Worm (Caenorhabditis elegans) whole organism, L3 larva: ENCODE data around the gene lgc-15.

Experiments used
- R02D3.7 ChIP-seq: fragments of 150-350 bp; optimal IDR thresholded peaks from 2 replicates; lab custom pipeline; 2014; ENCODE audit warnings: missing biosample characterization, missing genetic modification characterization
- ZK546.5 ChIP-seq: sonication (generic microtip); optimal IDR thresholded peaks from 2 replicates; lab custom pipeline; 2017; ENCODE audit warnings: missing biosample characterization, missing genetic modification characterization
- aly-2 ChIP-seq: fragments of 150-350 bp; optimal IDR thresholded peaks from 2 replicates; lab custom pipeline; 2014; ENCODE audit warnings: missing biosample characterization, missing genetic modification characterization
- ama-1 ChIP-seq: fragments of 150-350 bp; optimal IDR thresholded peaks from 2 replicates; lab custom pipeline; 2018
- ceh-28 ChIP-seq: fragments of 150-350 bp; optimal IDR thresholded peaks from 2 replicates; lab custom pipeline; 2014; ENCODE audit warnings: missing biosample characterization, missing genetic modification reagents, missing genetic modification characterization
- daf-12 ChIP-seq: fragments of 150-350 bp; optimal IDR thresholded peaks from 2 replicates; lab custom pipeline; 2014; ENCODE audit warnings: missing biosample characterization, missing genetic modification reagents, missing genetic modification characterization
- egl-27 ChIP-seq: sonication (generic microtip); optimal IDR thresholded peaks from 4 replicates; lab custom pipeline; 2017; ENCODE audit warnings: missing biosample characterization, missing genetic modification reagents, missing genetic modification characterization
- elt-1 ChIP-seq: fragments of 150-350 bp; optimal IDR thresholded peaks from 2 replicates; lab custom pipeline; 2014; ENCODE audit warnings: missing biosample characterization, missing genetic modification characterization
- elt-2 ChIP-seq: sonication (generic microtip); optimal IDR thresholded peaks from 2 replicates; lab custom pipeline; 2016; ENCODE audit warnings: missing genetic modification reagents, mild to moderate bottlenecking, missing genetic modification characterization, missing compliant biosample characterization
- elt-3 ChIP-seq, 3 experiments: fragments of 150-350 bp in 1 of 3; sonication (generic microtip) in 2 of 3; optimal IDR thresholded peaks; 2 replicates in 2 of 3; 4 replicates in 1 of 3; lab custom pipeline; 2014 to 2017; ENCODE audit warnings: missing biosample characterization in 3 of 3, missing genetic modification characterization in 3 of 3
- eor-1 ChIP-seq, 2 experiments: fragments of 150-350 bp; optimal IDR thresholded peaks; 2 replicates each; lab custom pipeline; 2014 to 2018; ENCODE audit warnings: missing biosample characterization in 2 of 2, missing genetic modification characterization in 2 of 2
- fkh-10 ChIP-seq: sonication (generic microtip); optimal IDR thresholded peaks from 2 replicates; lab custom pipeline; 2017; ENCODE audit warnings: missing biosample characterization, missing genetic modification reagents, missing genetic modification characterization
- fkh-2 ChIP-seq: fragments of 150-350 bp; optimal IDR thresholded peaks from 2 replicates; lab custom pipeline; 2014; ENCODE audit warnings: missing biosample characterization, missing genetic modification reagents, missing genetic modification characterization
- fos-1 ChIP-seq: fragments of 150-350 bp; optimal IDR thresholded peaks from 2 replicates; lab custom pipeline; 2014; ENCODE audit warnings: missing biosample characterization, missing genetic modification characterization
- lin-15B ChIP-seq: fragments of 150-350 bp; optimal IDR thresholded peaks from 2 replicates; lab custom pipeline; 2014; ENCODE audit warnings: missing biosample characterization, missing genetic modification characterization
- lin-39 ChIP-seq: fragments of 150-350 bp; optimal IDR thresholded peaks from 2 replicates; lab custom pipeline; 2018; ENCODE audit warnings: missing biosample characterization, missing genetic modification reagents, missing genetic modification characterization
- mdl-1 ChIP-seq: fragments of 150-350 bp; optimal IDR thresholded peaks from 2 replicates; lab custom pipeline; 2014; ENCODE audit warnings: missing biosample characterization, missing genetic modification characterization
- mml-1 ChIP-seq: fragments of 150-350 bp; sonication (generic microtip); optimal IDR thresholded peaks from 3 replicates; lab custom pipeline; 2014; ENCODE audit warnings: missing biosample characterization, missing genetic modification characterization
- nfya-1 ChIP-seq: sonication (generic microtip); optimal IDR thresholded peaks from 2 replicates; lab custom pipeline; 2017; ENCODE audit warnings: missing genetic modification characterization, mild to moderate bottlenecking, missing compliant biosample characterization, antibody characterized with exemption, moderate library complexity; ENCODE audit not compliant: insufficient read depth
- nhr-11 ChIP-seq: fragments of 150-350 bp; optimal IDR thresholded peaks from 2 replicates; lab custom pipeline; 2014; ENCODE audit warnings: missing biosample characterization, missing genetic modification characterization
- nhr-12 ChIP-seq: fragments of 150-350 bp; optimal IDR thresholded peaks from 2 replicates; lab custom pipeline; 2014; ENCODE audit warnings: missing biosample characterization, missing genetic modification characterization
- nhr-23 ChIP-seq: fragments of 150-350 bp; optimal IDR thresholded peaks from 2 replicates; lab custom pipeline; 2014; ENCODE audit warnings: missing biosample characterization, missing genetic modification reagents, missing genetic modification characterization
- nhr-25 ChIP-seq: sonication (generic microtip); optimal IDR thresholded peaks from 2 replicates; lab custom pipeline; 2017; ENCODE audit warnings: missing biosample characterization, missing genetic modification characterization
- nhr-28 ChIP-seq: fragments of 150-350 bp; optimal IDR thresholded peaks from 2 replicates; lab custom pipeline; 2014; ENCODE audit warnings: missing biosample characterization, missing genetic modification characterization
- nhr-43 ChIP-seq: sonication (generic microtip); optimal IDR thresholded peaks from 2 replicates; lab custom pipeline; 2016; ENCODE audit warnings: mild to moderate bottlenecking, missing genetic modification characterization, missing compliant biosample characterization; ENCODE audit not compliant: poor library complexity, severe bottlenecking
- nhr-67 ChIP-seq: fragments of 150-350 bp; optimal IDR thresholded peaks from 2 replicates; lab custom pipeline; 2014; ENCODE audit warnings: missing biosample characterization, missing genetic modification characterization
- nhr-76 ChIP-seq: fragments of 150-350 bp; sonication (generic microtip); optimal IDR thresholded peaks from 5 replicates; lab custom pipeline; 2014; ENCODE audit warnings: missing biosample characterization, missing genetic modification characterization
- nhr-77 ChIP-seq: fragments of 150-350 bp; optimal IDR thresholded peaks from 2 replicates; lab custom pipeline; 2014; ENCODE audit warnings: missing biosample characterization, missing genetic modification characterization
- pha-4 ChIP-seq: fragments of 150-350 bp; optimal IDR thresholded peaks from 2 replicates; lab custom pipeline; 2014; ENCODE audit warnings: missing biosample characterization, missing genetic modification reagents, missing genetic modification characterization
- pqm-1 ChIP-seq: fragments of 150-350 bp; optimal IDR thresholded peaks from 2 replicates; lab custom pipeline; 2017; ENCODE audit warnings: missing biosample characterization, missing genetic modification characterization, inconsistent platforms
- sea-2 ChIP-seq: fragments of 150-350 bp; sonication (generic microtip); optimal IDR thresholded peaks from 4 replicates; lab custom pipeline; 2014; ENCODE audit warnings: missing biosample characterization, missing genetic modification reagents, missing genetic modification characterization
- unc-62 ChIP-seq: fragments of 150-350 bp; sonication (generic microtip); optimal IDR thresholded peaks from 4 replicates; lab custom pipeline; 2014; ENCODE audit warnings: missing biosample characterization, missing genetic modification reagents, missing genetic modification characterization
- zag-1 ChIP-seq: fragments of 150-350 bp; optimal IDR thresholded peaks from 2 replicates; lab custom pipeline; 2014; ENCODE audit warnings: missing biosample characterization, missing genetic modification characterization

The lgc-15 gene

ce11 chrX:12081250-12081649 is 32.9 kb upstream of the lgc-15 start:
- TF ChIP-seq aly-2, result no peak
- TF ChIP-seq elt-1 (tag; lab: Kevin White, UChicago), result peak; percentile 66
- no peak for TF ChIP-seq elt-2 (tag; lab: Kevin White, UChicago)
- TF ChIP-seq, all 47 proteins: peak for 1

ce11 chrX:12082813-12083212 is 31.3 kb upstream of the lgc-15 start:
- TF ChIP-seq fkh-10 (GFP tag; lab: Kevin White, UChicago) (peak; percentile 78), daf-12 (tag; lab: Kevin White, UChicago) (no peak), nhr-11 (tag; lab: Kevin White, UChicago) (no peak), eor-1 (tag; optimal IDR thresholded peaks at IDR 0.05; lab: Kevin White, UChicago) (no peak), R02D3.7 (tag; lab: Kevin White, UChicago) (no peak), lin-15B (tag; lab: Kevin White, UChicago) (no peak), lin-39 (no peak), nhr-28 (no peak), unc-62 (GFP tag; lab: Kevin White, UChicago) (no peak), nfya-1 (peak; percentile 25), nhr-23 (tag; lab: Kevin White, UChicago) (no peak), fkh-2 (tag; lab: Kevin White, UChicago) (no peak), elt-3 (tag; optimal IDR thresholded peaks at IDR 0.05; lab: Kevin White, UChicago) (no peak), pqm-1 (tag; lab: Kevin White, UChicago) (no peak)

ce11 chrX:12086297-12086696 is 27.8 kb upstream of the lgc-15 start:
- no peak for TF ChIP-seq mml-1 (tag; lab: Kevin White, UChicago)

DNA sequence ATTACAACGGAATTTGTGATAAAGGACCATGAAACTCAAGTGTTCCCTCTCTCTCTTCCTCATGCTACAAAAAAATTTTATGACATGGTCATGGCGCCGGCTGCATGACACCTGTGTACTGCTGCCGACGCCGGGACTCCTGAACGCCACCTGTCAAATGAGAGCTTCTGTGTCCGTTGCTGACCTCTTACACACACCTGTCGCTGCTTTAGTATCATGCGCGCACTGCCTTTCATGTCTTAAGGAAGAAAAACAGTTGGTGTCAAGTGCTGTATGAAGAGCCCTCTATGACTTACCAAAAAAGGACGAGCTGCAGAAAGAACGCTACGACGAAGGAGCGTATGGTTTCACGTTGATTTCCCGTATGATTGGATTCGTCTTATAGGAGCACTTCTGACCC is 21.5 kb upstream of the lgc-15 start:
- TF ChIP-seq elt-2 (tag; lab: Kevin White, UChicago) (no peak), nhr-77 (tag; lab: Kevin White, UChicago) (no peak), eor-1 (tag; optimal IDR thresholded peaks at IDR 0.05; lab: Kevin White, UChicago) (no peak), nfya-1 (no peak), pha-4 (tag; lab: Kevin White, UChicago) (no peak), nhr-67 (no peak), nhr-25 (no peak), ama-1 (lab: Kevin White, UChicago) (no peak), nhr-43 (tag; lab: Kevin White, UChicago) (no peak), nhr-76 (tag; lab: Kevin White, UChicago) (no peak), nhr-12 (tag; lab: Kevin White, UChicago) (no peak), sea-2 (no peak), egl-27 (tag; lab: Kevin White, UChicago) (no peak), ceh-28 (tag; lab: Kevin White, UChicago) (no peak)

DNA sequence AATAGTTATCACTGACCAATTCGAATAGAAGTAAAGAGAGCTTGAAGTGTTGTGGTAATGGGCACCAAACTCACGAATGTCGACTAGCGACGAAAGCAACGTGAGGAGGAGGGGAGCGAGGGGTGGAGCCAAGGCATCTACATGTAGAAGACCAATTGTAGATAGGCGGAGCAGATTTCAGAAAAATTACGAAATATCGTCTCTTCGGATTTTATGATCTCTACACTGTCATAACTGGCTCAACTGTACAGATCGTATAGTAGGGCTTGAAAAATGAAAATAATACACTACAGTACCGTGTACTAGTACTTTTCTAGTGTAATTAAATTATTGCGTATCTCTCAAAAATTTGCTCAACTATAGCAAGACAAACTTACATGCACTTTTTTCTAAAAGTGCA is 21.1 kb upstream of the lgc-15 start, which contains the start of gene W03G11.4:
Gene W03G11.4 (minus strand): TSS at position 101 of the 400 bp plus-strand sequence.
- no peak for TF ChIP-seq nfya-1
- TF ChIP-seq nhr-12 (tag; lab: Kevin White, UChicago), result no peak
- TF ChIP-seq aly-2, result no peak
- no peak for TF ChIP-seq fos-1 (tag; lab: Kevin White, UChicago)
- no peak for TF ChIP-seq R02D3.7 (tag; lab: Kevin White, UChicago)
- TF ChIP-seq fkh-10 (GFP tag; lab: Kevin White, UChicago), result no peak
- no peak for TF ChIP-seq egl-27 (tag; lab: Kevin White, UChicago)
- no peak for TF ChIP-seq ama-1 (lab: Kevin White, UChicago)
- TF ChIP-seq mdl-1 (tag; lab: Kevin White, UChicago), result no peak
- no peak for TF ChIP-seq lin-15B (tag; lab: Kevin White, UChicago)
- TF ChIP-seq nhr-11 (tag; lab: Kevin White, UChicago), result no peak
- TF ChIP-seq nhr-67, result no peak
- no peak for TF ChIP-seq elt-1 (tag; lab: Kevin White, UChicago)
- TF ChIP-seq nhr-77 (tag; lab: Kevin White, UChicago), result no peak
- no peak for TF ChIP-seq elt-3 (tag; optimal IDR thresholded peaks at IDR 0.05; lab: Kevin White, UChicago)
- no peak for TF ChIP-seq ZK546.5 (tag; lab: Kevin White, UChicago)
- TF ChIP-seq mml-1 (tag; lab: Kevin White, UChicago), result no peak
- no peak for TF ChIP-seq pqm-1 (tag; lab: Kevin White, UChicago)
- TF ChIP-seq zag-1 (tag; lab: Kevin White, UChicago), result no peak
